In genomic region chrX:18256244-18256885, dm6 we compare ENCODE assay signal across 4 fruit fly cellular contexts.
TF ChIP-seq lines count a peak whose summit lies in the region.

No protein-coding gene starts in this region.

- no peak for TF ChIP-seq CTCF in whole organism, embryonic (GFP tag; optimal IDR thresholded peaks at IDR 0.05; lab: Kevin White, UChicago)

TF ChIP-seq in whole organism, embryonic, 481 proteins besides CTCF, POLR2A, EP300 and RAD21:
- TF ChIP-seq D19A (tag; optimal IDR thresholded peaks at IDR 0.05; lab: Kevin White, UChicago) (peak; percentile 36), Ets65A (GFP tag; lab: Kevin White, UChicago) (peak; percentile 31), dpn (GFP tag; optimal IDR thresholded peaks at IDR 0.05; lab: Kevin White, UChicago) (no peak), nom (GFP tag; optimal IDR thresholded peaks at IDR 0.05; lab: Kevin White, UChicago) (peak; percentile 16)

TF ChIP-seq in whole organism, prepupa, 60 proteins besides CTCF, POLR2A, EP300 and RAD21 (continues in another document):
- peak; percentile 47 for TF ChIP-seq Blimp-1 (GFP tag; optimal IDR thresholded peaks at IDR 0.05; lab: Kevin White, UChicago)
- TF ChIP-seq fd85E (GFP tag; optimal IDR thresholded peaks at IDR 0.05; lab: Kevin White, UChicago), result no peak
- peak; percentile 51 for TF ChIP-seq OdsH (GFP tag; optimal IDR thresholded peaks at IDR 0.05; lab: Kevin White, UChicago)
- no peak for TF ChIP-seq CG8119 (GFP tag; IDR thresholded peaks at IDR 0.05; lab: Robert Waterston, UW)
- peak; percentile 60 for TF ChIP-seq CG6163 (GFP tag; IDR thresholded peaks at IDR 0.05; lab: Robert Waterston, UW)
- peak; percentile 30 for TF ChIP-seq pdm3 (GFP tag; optimal IDR thresholded peaks at IDR 0.05; lab: Kevin White, UChicago)
- peak; percentile 81 for TF ChIP-seq CG3032 (tag; optimal IDR thresholded peaks at IDR 0.05; lab: Kevin White, UChicago)
- peak; percentile 2 for TF ChIP-seq lz (GFP tag; optimal IDR thresholded peaks at IDR 0.05; lab: Kevin White, UChicago)
- TF ChIP-seq salr (GFP tag; optimal IDR thresholded peaks at IDR 0.05; lab: Kevin White, UChicago), result peak in 1 of 2 experiments; percentile 26
- peak; percentile 56 for TF ChIP-seq CG10669 (GFP tag; optimal IDR thresholded peaks at IDR 0.05; lab: Kevin White, UChicago)
- peak; percentile 33 for TF ChIP-seq Hr39 (GFP tag; optimal IDR thresholded peaks at IDR 0.05; lab: Kevin White, UChicago)
- TF ChIP-seq Sox15 (GFP tag; optimal IDR thresholded peaks at IDR 0.05; lab: Kevin White, UChicago), result peak; percentile 68
- peak; percentile 59 for TF ChIP-seq CG10631 (GFP tag; optimal IDR thresholded peaks at IDR 0.05; lab: Kevin White, UChicago)
- no peak for TF ChIP-seq Sox14 (GFP tag; optimal IDR thresholded peaks at IDR 0.05; lab: Kevin White, UChicago)
- peak; percentile 63 for TF ChIP-seq topi (GFP tag; optimal IDR thresholded peaks at IDR 0.05; lab: Kevin White, UChicago)
- TF ChIP-seq Ets21C (GFP tag; optimal IDR thresholded peaks at IDR 0.05; lab: Kevin White, UChicago), result no peak
- no peak for TF ChIP-seq Lpt (GFP tag; optimal IDR thresholded peaks at IDR 0.05; lab: Kevin White, UChicago)
- TF ChIP-seq achi (GFP tag; optimal IDR thresholded peaks at IDR 0.05; lab: Kevin White, UChicago), result peak; percentile 51
- TF ChIP-seq acj6 (GFP tag; optimal IDR thresholded peaks at IDR 0.05; lab: Kevin White, UChicago), result peak; percentile 62
- TF ChIP-seq dsx (GFP tag; optimal IDR thresholded peaks at IDR 0.05; lab: Kevin White, UChicago; ENCODE audit: poor library complexity, severe bottlenecking), result peak; percentile 44
- TF ChIP-seq fkh (GFP tag; optimal IDR thresholded peaks at IDR 0.05; lab: Kevin White, UChicago), result no peak
- TF ChIP-seq Met (GFP tag; optimal IDR thresholded peaks at IDR 0.05; lab: Kevin White, UChicago), result peak; percentile 51
- no peak for TF ChIP-seq eg (GFP tag; IDR thresholded peaks at IDR 0.05; lab: Robert Waterston, UW)
- no peak for TF ChIP-seq Hr38 (GFP tag; optimal IDR thresholded peaks at IDR 0.05; lab: Kevin White, UChicago)
- no peak for TF ChIP-seq Sox102F (GFP tag; optimal IDR thresholded peaks at IDR 0.05; lab: Kevin White, UChicago)
- TF ChIP-seq CG15336 (GFP tag; IDR thresholded peaks at IDR 0.05; lab: Robert Waterston, UW), result no peak
- TF ChIP-seq svp (GFP tag; lab: Kevin White, UChicago), result peak; percentile 87
- TF ChIP-seq CG8632 (GFP tag; optimal IDR thresholded peaks at IDR 0.05; lab: Kevin White, UChicago), result peak; percentile 70
- no peak for TF ChIP-seq Eip75B (GFP tag; optimal IDR thresholded peaks at IDR 0.05; lab: Kevin White, UChicago)
- TF ChIP-seq CG6276 (GFP tag; optimal IDR thresholded peaks at IDR 0.05; lab: Kevin White, UChicago), result no peak

TF ChIP-seq in whole organism, pupa, 21 proteins besides CTCF, POLR2A, EP300 and RAD21:
- TF ChIP-seq CG17806 (tag; optimal IDR thresholded peaks at IDR 0.05; lab: Kevin White, UChicago) (peak; percentile 46), fd96Ca (GFP tag; IDR thresholded peaks at IDR 0.05; lab: Robert Waterston, UW) (no peak), CG14655 (GFP tag; optimal IDR thresholded peaks at IDR 0.05; lab: Kevin White, UChicago) (peak; percentile 1), Pif1B (GFP tag; optimal IDR thresholded peaks at IDR 0.05; lab: Kevin White, UChicago) (no peak), CG12605 (GFP tag; IDR thresholded peaks at IDR 0.05; lab: Robert Waterston, UW) (no peak), CG9948 (tag; optimal IDR thresholded peaks at IDR 0.05; lab: Kevin White, UChicago) (peak; percentile 53), CG15710 (tag; optimal IDR thresholded peaks at IDR 0.05; lab: Kevin White, UChicago) (peak; percentile 77), Snoo (tag; optimal IDR thresholded peaks at IDR 0.05; lab: Kevin White, UChicago) (peak; percentile 69), CG32121 (GFP tag; IDR thresholded peaks at IDR 0.05; lab: Robert Waterston, UW) (no peak), CG34367 (tag; optimal IDR thresholded peaks at IDR 0.05; lab: Kevin White, UChicago) (peak; percentile 26), CG8159 (tag; optimal IDR thresholded peaks at IDR 0.05; lab: Kevin White, UChicago) (peak; percentile 85)
TF ChIP-seq in whole organism, pupa: peak in this region for 7.

TF ChIP-seq in whole organism, wandering third instar larva, 38 proteins besides CTCF, POLR2A, EP300 and RAD21:
- peak; percentile 58 for TF ChIP-seq woc (GFP tag; optimal IDR thresholded peaks at IDR 0.05; lab: Kevin White, UChicago)
- TF ChIP-seq ey (GFP tag; optimal IDR thresholded peaks at IDR 0.05; lab: Kevin White, UChicago), result peak; percentile 8
- TF ChIP-seq dmrt93B (GFP tag; optimal IDR thresholded peaks at IDR 0.05; lab: Kevin White, UChicago), result peak; percentile 84
- peak; percentile 17 for TF ChIP-seq fru (GFP tag; optimal IDR thresholded peaks at IDR 0.05; lab: Kevin White, UChicago)
- peak; percentile 49 for TF ChIP-seq psq (GFP tag; optimal IDR thresholded peaks at IDR 0.05; lab: Kevin White, UChicago)
- peak in 1 of 2 experiments; percentile 70 for TF ChIP-seq foxo (GFP tag; optimal IDR thresholded peaks at IDR 0.05; lab: Kevin White, UChicago)
- no peak for TF ChIP-seq dl (GFP tag; optimal IDR thresholded peaks at IDR 0.05; lab: Kevin White, UChicago; ENCODE audit: insufficient read depth in 1 of 2, partially characterized antibody in 2 of 2)
- TF ChIP-seq N (GFP tag; optimal IDR thresholded peaks at IDR 0.05; lab: Kevin White, UChicago), result no peak
- TF ChIP-seq Sp1 (GFP tag; optimal IDR thresholded peaks at IDR 0.05; lab: Kevin White, UChicago), result peak; percentile 73
- TF ChIP-seq OdsH (GFP tag; optimal IDR thresholded peaks at IDR 0.05; lab: Kevin White, UChicago), result peak; percentile 56
- TF ChIP-seq HLH106 (tag; optimal IDR thresholded peaks at IDR 0.05; lab: Kevin White, UChicago), result peak; percentile 76
- peak; percentile 33 for TF ChIP-seq CG9705 (GFP tag; optimal IDR thresholded peaks at IDR 0.05; lab: Kevin White, UChicago)
- peak; percentile 52 for TF ChIP-seq rgr (GFP tag; optimal IDR thresholded peaks at IDR 0.05; lab: Kevin White, UChicago)
- TF ChIP-seq Dif (GFP tag; optimal IDR thresholded peaks at IDR 0.05; lab: Kevin White, UChicago; ENCODE audit: partially characterized antibody), result no peak

Comparison
In these comparisons a context has a peak if more than half of its experiments do, and no peak if none do; other contexts are left out.
1. Of the 7 proteins assayed by ChIP-seq in both whole organism, embryonic and whole organism, prepupa: peak only in whole organism, embryonic: none; only in whole organism, prepupa: Blimp-1 and Hr39; in both: none; in neither: 5.